Worm (Caenorhabditis elegans) whole organism, L1 larva: ENCODE data around the gene Y102A5C.36.
"Not testable (repeated sequence)": the region's sequence is repeated elsewhere in the genome, so short reads cannot be mapped to it uniquely, and the experiment has no call there.

ENCODE experiments used
- lin-15B ChIP-seq: fragments of 150-350 bp; sonication (generic microtip); optimal IDR thresholded peaks from 3 replicates; lab custom pipeline; 2014; ENCODE audit warnings: missing biosample characterization, missing genetic modification characterization
- nhr-237 ChIP-seq: fragments of 150-350 bp; optimal IDR thresholded peaks from 2 replicates; lab custom pipeline; 2014; ENCODE audit warnings: missing biosample characterization, missing genetic modification characterization
- nhr-84 ChIP-seq: sonication (generic microtip); optimal IDR thresholded peaks from 2 replicates; lab custom pipeline; 2017; ENCODE audit warnings: missing biosample characterization, missing genetic modification characterization
- nhr-85 ChIP-seq: sonication (generic microtip); peaks from one replicate; lab custom pipeline; 2016; ENCODE audit warnings: missing genetic modification characterization, inconsistent platforms, missing compliant biosample characterization
- snpc-4 ChIP-seq: fragments of 150-350 bp; optimal IDR thresholded peaks from 2 replicates; lab custom pipeline; 2014; ENCODE audit warnings: missing biosample characterization, missing genetic modification characterization
- snu-23 ChIP-seq: sonication (generic microtip); optimal IDR thresholded peaks from 2 replicates; lab custom pipeline; 2016; ENCODE audit warnings: missing genetic modification characterization, missing compliant biosample characterization
- unc-30 ChIP-seq: sonication (generic microtip); optimal IDR thresholded peaks from 2 replicates; lab custom pipeline; 2017; ENCODE audit warnings: missing biosample characterization, missing genetic modification characterization

ce11 chrV:16949609-16950008 lies 22.4 kb upstream of the Y102A5C.36 start, which contains the start of gene fbxa-111:
- not testable (repeated sequence) for TF ChIP-seq nhr-84 (tag; lab: Kevin White, UChicago); snu-23 (GFP tag; lab: Kevin White, UChicago); lin-15B (tag; lab: Kevin White, UChicago); snpc-4; nhr-237 (tag; lab: Kevin White, UChicago); unc-30 (tag; lab: Kevin White, UChicago); nhr-85 (tag; lab: Kevin White, UChicago)
